Fruit fly (Drosophila melanogaster) whole organism, wandering third instar larva: ENCODE data around the gene Ir94c.
A peak's percentile ranks its signal among the peaks of the same experiment; 100 is the strongest.

Experiments
- Abd-B ChIP-seq: fragments of >200 bp; optimal IDR thresholded peaks from 2 replicates; lab custom pipeline; 2017; ENCODE audit warnings: missing biosample characterization, missing genetic modification characterization
- CG32264 ChIP-seq: fragments of 200-800 bp; sonication (Bioruptor generic); optimal IDR thresholded peaks from 2 replicates; lab custom pipeline; 2016; ENCODE audit warnings: missing biosample characterization, missing genetic modification characterization
- CrebA ChIP-seq: fragments of 200-800 bp; sonication (Bioruptor generic); optimal IDR thresholded peaks from 2 replicates; lab custom pipeline; 2016; ENCODE audit warnings: missing biosample characterization, mild to moderate bottlenecking, missing genetic modification characterization, borderline replicate concordance
- Dfd ChIP-seq: fragments of >200 bp; optimal IDR thresholded peaks from 2 replicates; lab custom pipeline; 2017; ENCODE audit warnings: missing biosample characterization, missing genetic modification characterization
- Dif ChIP-seq: fragments of 200-275, 200-300 bp; sonication (Bioruptor generic); optimal IDR thresholded peaks from 2 replicates; lab custom pipeline; 2018; ENCODE audit warnings: missing biosample characterization, missing genetic modification characterization; ENCODE audit not compliant: partially characterized antibody
- GATAd ChIP-seq: sonication (Bioruptor generic); optimal IDR thresholded peaks from 2 replicates; lab custom pipeline; 2016; ENCODE audit warnings: missing biosample characterization, missing genetic modification characterization
- HLH106 ChIP-seq: fragments of 200-800 bp; optimal IDR thresholded peaks from 3 replicates; lab custom pipeline; 2019; ENCODE audit warnings: missing biosample characterization, mild to moderate bottlenecking, missing genetic modification characterization, moderate library complexity
- Hnf4 ChIP-seq: fragments of 200-800 bp; sonication (Bioruptor generic); optimal IDR thresholded peaks from 2 replicates; lab custom pipeline; 2016; ENCODE audit warnings: missing biosample characterization, mild to moderate bottlenecking, missing genetic modification characterization
- Hr78 ChIP-seq: fragments of >200 bp; optimal IDR thresholded peaks from 2 replicates; lab custom pipeline; 2017; ENCODE audit warnings: missing biosample characterization, missing genetic modification characterization
- Hr83 ChIP-seq: fragments of 200-300 bp; sonication (Bioruptor generic); optimal IDR thresholded peaks from 2 replicates; lab custom pipeline; 2016; ENCODE audit warnings: missing biosample characterization, mild to moderate bottlenecking, missing genetic modification characterization, moderate library complexity; ENCODE audit not compliant: poor library complexity, severe bottlenecking
- Jra ChIP-seq: sonication (Bioruptor generic); optimal IDR thresholded peaks from 2 replicates; lab custom pipeline; 2016; ENCODE audit warnings: missing biosample characterization, missing genetic modification characterization
- Mio ChIP-seq: sonication (Bioruptor generic); optimal IDR thresholded peaks from 2 replicates; lab custom pipeline; 2016; ENCODE audit warnings: missing biosample characterization, missing genetic modification characterization
- Myc ChIP-seq: fragments of >200 bp; optimal IDR thresholded peaks from 2 replicates; lab custom pipeline; 2017
- N ChIP-seq: fragments of >200 bp; optimal IDR thresholded peaks from 2 replicates; lab custom pipeline; 2018; ENCODE audit warnings: missing biosample characterization, missing external identifiers, missing genetic modification characterization
- OdsH ChIP-seq: fragments of 200-800 bp; sonication (Bioruptor generic); optimal IDR thresholded peaks from 2 replicates; lab custom pipeline; 2016; ENCODE audit warnings: missing biosample characterization, mild to moderate bottlenecking, missing genetic modification characterization
- Rel ChIP-seq, 2 experiments: fragments of 200-800 bp; sonication (Bioruptor generic) in 1 of 2; optimal IDR thresholded peaks; 2 replicates in 1 of 2; 3 replicates in 1 of 2; lab custom pipeline; 2016 to 2019; ENCODE audit warnings: mild to moderate bottlenecking in 2 of 2, missing biosample characterization in 2 of 2, missing genetic modification characterization in 2 of 2, moderate library complexity in 1 of 2
- Sp1 ChIP-seq: fragments of 200-800 bp; sonication (Bioruptor generic); optimal IDR thresholded peaks from 3 replicates; lab custom pipeline; 2019; ENCODE audit warnings: missing biosample characterization, mild to moderate bottlenecking, missing genetic modification characterization, moderate library complexity
- br ChIP-seq: fragments of 200-800 bp; sonication (Bioruptor generic); optimal IDR thresholded peaks from 2 replicates; lab custom pipeline; 2016; ENCODE audit warnings: missing biosample characterization, missing genetic modification characterization
- brk ChIP-seq: fragments of 200-800 bp; sonication (Bioruptor generic); optimal IDR thresholded peaks from 2 replicates; lab custom pipeline; 2016; ENCODE audit warnings: missing biosample characterization, mild to moderate bottlenecking, missing genetic modification characterization
- dl ChIP-seq, 2 experiments: fragments of 175-275, 200-275 bp in 1 of 2; fragments of 200-275 bp in 1 of 2; sonication (Bioruptor generic); optimal IDR thresholded peaks; lab custom pipeline; 2018; ENCODE audit warnings: mild to moderate bottlenecking in 2 of 2, missing biosample characterization in 2 of 2, missing genetic modification characterization in 2 of 2, moderate library complexity in 2 of 2; ENCODE audit not compliant: partially characterized antibody in 2 of 2, insufficient read depth in 1 of 2
- dmrt93B ChIP-seq: fragments of 200-800 bp; sonication (Bioruptor generic); optimal IDR thresholded peaks from 2 replicates; lab custom pipeline; 2018; ENCODE audit warnings: missing biosample characterization, mild to moderate bottlenecking, missing genetic modification characterization
- ey ChIP-seq: fragments of 200-800 bp; sonication (Bioruptor generic); optimal IDR thresholded peaks from 2 replicates; lab custom pipeline; 2016; ENCODE audit warnings: missing biosample characterization, missing genetic modification characterization
- foxo ChIP-seq, 2 experiments: fragments of 200-800 bp; sonication (Bioruptor generic); optimal IDR thresholded peaks; 2 replicates in 1 of 2; 3 replicates in 1 of 2; lab custom pipeline; 2016 to 2017; ENCODE audit warnings: missing biosample characterization in 2 of 2, missing genetic modification characterization in 2 of 2
- fru ChIP-seq: fragments of 200-800 bp; sonication (Bioruptor generic); optimal IDR thresholded peaks from 3 replicates; lab custom pipeline; 2016; ENCODE audit warnings: missing biosample characterization, mild to moderate bottlenecking, missing genetic modification characterization
- lola ChIP-seq: fragments of >200 bp; optimal IDR thresholded peaks from 2 replicates; lab custom pipeline; 2017; ENCODE audit warnings: missing biosample characterization, missing genetic modification characterization
- pan ChIP-seq: fragments of >200 bp; optimal IDR thresholded peaks from 2 replicates; lab custom pipeline; 2017
- psq ChIP-seq: fragments of 200-800 bp; sonication (Bioruptor generic); optimal IDR thresholded peaks from 3 replicates; lab custom pipeline; 2017; ENCODE audit warnings: missing biosample characterization, mild to moderate bottlenecking, missing genetic modification characterization, moderate library complexity
- rgr ChIP-seq: fragments of 200-800 bp; sonication (Bioruptor generic); optimal IDR thresholded peaks from 3 replicates; lab custom pipeline; 2016; ENCODE audit warnings: missing biosample characterization, mild to moderate bottlenecking, missing genetic modification characterization
- sage ChIP-seq: fragments of 200-800 bp; sonication (Bioruptor generic); optimal IDR thresholded peaks from 2 replicates; lab custom pipeline; 2016; ENCODE audit warnings: missing biosample characterization, mild to moderate bottlenecking, missing genetic modification characterization
- sv ChIP-seq: fragments of 200-800 bp; sonication (Bioruptor generic); optimal IDR thresholded peaks from 3 replicates; lab custom pipeline; 2016; ENCODE audit warnings: missing biosample characterization, missing genetic modification characterization
- tai ChIP-seq: sonication (Bioruptor generic); optimal IDR thresholded peaks from 2 replicates; lab custom pipeline; 2016; ENCODE audit warnings: missing biosample characterization, missing genetic modification characterization
- woc ChIP-seq: sonication (Bioruptor generic); optimal IDR thresholded peaks from 2 replicates; lab custom pipeline; 2016; ENCODE audit warnings: missing biosample characterization, mild to moderate bottlenecking, missing genetic modification characterization

Gene Ir94c

dm6 chr3R:22135503-22135902 is 16.2 kb upstream of the Ir94c start:
- TF ChIP-seq foxo (GFP tag; optimal IDR thresholded peaks at IDR 0.05; lab: Kevin White, UChicago), result no peak
- no peak for TF ChIP-seq N (GFP tag; lab: Kevin White, UChicago)
- TF ChIP-seq sage (GFP tag; lab: Kevin White, UChicago), result no peak
- TF ChIP-seq OdsH, result no peak
- TF ChIP-seq brk (GFP tag; lab: Kevin White, UChicago), result no peak
- no peak for TF ChIP-seq br (GFP tag; lab: Kevin White, UChicago)
- TF ChIP-seq HLH106 (tag; lab: Kevin White, UChicago), result no peak
- TF ChIP-seq Dif (GFP tag; lab: Kevin White, UChicago), result no peak
- TF ChIP-seq, all 38 proteins: peak for 0

dm6 chr3R:22134462-22134861 is 15.2 kb upstream of the Ir94c start:
- TF ChIP-seq ey (GFP tag; lab: Kevin White, UChicago), result no peak
- no peak for TF ChIP-seq Jra (GFP tag; lab: Kevin White, UChicago)
- TF ChIP-seq Sp1 (GFP tag; lab: Kevin White, UChicago), result no peak
- TF ChIP-seq rgr (GFP tag; lab: Kevin White, UChicago), result no peak
- TF ChIP-seq GATAd (GFP tag; lab: Kevin White, UChicago), result no peak
- TF ChIP-seq psq (GFP tag; lab: Kevin White, UChicago), result peak; percentile 34
- no peak for TF ChIP-seq woc (GFP tag; lab: Kevin White, UChicago)
- no peak for TF ChIP-seq Hnf4 (GFP tag; lab: Kevin White, UChicago)
- no peak for TF ChIP-seq Abd-B (GFP tag; lab: Kevin White, UChicago)

DNA sequence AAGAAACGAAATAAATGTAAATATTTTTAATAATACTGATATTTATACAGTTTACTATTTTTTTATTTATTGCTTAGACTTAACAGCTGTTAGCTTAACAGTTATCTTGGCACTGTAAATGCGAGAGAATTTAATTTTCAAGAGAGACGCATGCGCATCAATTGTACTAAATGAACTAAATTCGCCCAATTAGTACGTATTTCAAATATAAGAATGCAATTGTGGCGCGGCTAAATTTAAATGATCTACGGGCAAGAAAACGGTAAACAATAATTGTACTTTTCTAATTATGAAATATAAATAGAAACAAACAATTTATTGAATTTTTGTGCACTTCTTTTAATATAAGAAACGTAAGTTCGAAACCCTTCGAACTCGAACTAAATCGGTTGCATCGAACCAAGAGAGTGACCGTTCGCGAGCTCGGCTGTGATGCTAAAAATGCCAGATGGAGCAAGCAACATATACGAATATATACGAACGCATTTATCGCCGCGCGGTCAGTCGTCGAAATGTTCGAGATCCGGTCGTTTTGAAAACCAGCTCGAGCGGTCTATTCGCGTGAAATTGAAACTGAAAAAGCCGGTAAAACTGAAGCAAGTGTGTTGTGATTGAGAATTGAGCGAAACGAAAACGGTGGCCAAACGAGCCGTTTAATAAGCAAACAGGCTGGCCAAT is 14.2 kb upstream of the Ir94c start, which contains the start of gene SKIP:
Gene SKIP (plus strand): TSS at position 494 of the 678 bp plus-strand sequence.
- TF ChIP-seq CG32264 (GFP tag; lab: Kevin White, UChicago), result no peak
- TF ChIP-seq Rel (GFP tag; optimal IDR thresholded peaks at IDR 0.05; lab: Kevin White, UChicago), result peak; percentile 28
- no peak for TF ChIP-seq Rel (tag; optimal IDR thresholded peaks at IDR 0.05; lab: Kevin White, UChicago)
- TF ChIP-seq rgr (GFP tag; lab: Kevin White, UChicago), result peak; percentile 21
- TF ChIP-seq CrebA (GFP tag; lab: Kevin White, UChicago), result peak; percentile 40
- peak; percentile 6 for TF ChIP-seq sv (GFP tag; lab: Kevin White, UChicago)
- no peak for TF ChIP-seq dmrt93B (GFP tag; lab: Kevin White, UChicago)
- peak; percentile 65 for TF ChIP-seq Dif (GFP tag; lab: Kevin White, UChicago)
- no peak for TF ChIP-seq dl (GFP tag; optimal IDR thresholded peaks at IDR 0.05; lab: Kevin White, UChicago; ENCODE audit: insufficient read depth in 1 of 2, partially characterized antibody in 2 of 2)
- peak; percentile 53 for TF ChIP-seq Hr83
- TF ChIP-seq GATAd (GFP tag; lab: Kevin White, UChicago), result no peak
- peak; percentile 7 for TF ChIP-seq tai (GFP tag; lab: Kevin White, UChicago)
- TF ChIP-seq sage (GFP tag; lab: Kevin White, UChicago), result peak; percentile 68
- TF ChIP-seq Hnf4 (GFP tag; lab: Kevin White, UChicago), result peak; percentile 44
- no peak for TF ChIP-seq Myc (lab: Kevin White, UChicago)
- no peak for TF ChIP-seq psq (GFP tag; lab: Kevin White, UChicago)
- peak; percentile 14 for TF ChIP-seq OdsH
- TF ChIP-seq ey (GFP tag; lab: Kevin White, UChicago), result no peak
- peak; percentile 5 for TF ChIP-seq br (GFP tag; lab: Kevin White, UChicago)

DNA sequence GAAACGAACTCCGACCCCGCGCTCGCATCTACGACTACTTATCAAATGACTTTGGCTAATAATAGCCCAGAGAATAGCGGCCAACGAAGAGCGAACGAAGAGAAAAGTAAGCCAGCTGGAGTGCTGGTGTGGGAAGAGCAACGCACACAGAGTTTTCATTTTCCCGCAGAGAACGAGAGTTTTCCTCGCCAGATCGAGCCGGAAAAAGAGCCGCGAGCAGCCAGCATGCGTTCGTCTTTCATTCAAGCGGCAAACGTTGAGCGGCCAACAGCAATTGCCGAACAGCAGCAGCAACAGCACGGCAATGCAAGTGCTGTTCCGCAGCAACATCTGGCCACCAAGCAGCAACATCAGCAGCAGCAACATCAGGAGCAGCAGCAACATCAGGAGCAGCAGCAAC is 5.6 kb upstream of the Ir94c start:
- TF ChIP-seq Dfd, result peak; percentile 45
- no peak for TF ChIP-seq lola (GFP tag; lab: Kevin White, UChicago)
- no peak for TF ChIP-seq foxo (GFP tag; optimal IDR thresholded peaks at IDR 0.05; lab: Kevin White, UChicago)
- TF ChIP-seq, all 38 proteins: peak for 1

DNA sequence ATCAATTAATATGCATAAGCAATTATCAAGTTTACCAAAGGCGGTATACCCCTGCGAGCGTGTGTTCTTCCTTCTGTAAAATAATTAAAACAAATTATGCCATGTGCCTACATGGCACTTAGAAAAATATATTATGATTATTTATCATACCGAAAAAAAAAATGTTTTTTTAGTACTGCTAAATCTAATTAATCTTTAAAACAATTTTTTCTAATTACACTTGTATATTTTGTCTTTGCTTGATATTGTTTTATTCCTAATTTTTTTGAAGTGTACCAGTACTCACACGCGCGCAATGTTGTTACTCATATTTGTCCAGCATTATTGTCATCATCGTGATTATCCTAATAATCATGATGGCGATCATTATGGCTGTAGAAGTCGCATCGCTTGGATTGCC is 4.1 kb upstream of the Ir94c start:
- TF ChIP-seq CrebA (GFP tag; lab: Kevin White, UChicago) (no peak), dmrt93B (GFP tag; lab: Kevin White, UChicago) (no peak), rgr (GFP tag; lab: Kevin White, UChicago) (no peak), GATAd (GFP tag; lab: Kevin White, UChicago) (no peak), lola (GFP tag; lab: Kevin White, UChicago) (no peak), tai (GFP tag; lab: Kevin White, UChicago) (no peak), Mio (GFP tag; lab: Kevin White, UChicago) (no peak), Hr78 (GFP tag; lab: Kevin White, UChicago) (no peak), psq (GFP tag; lab: Kevin White, UChicago) (no peak), Abd-B (GFP tag; lab: Kevin White, UChicago) (no peak), OdsH (no peak), Hr83 (no peak), fru (no peak), pan (lab: Kevin White, UChicago) (no peak), CG32264 (GFP tag; lab: Kevin White, UChicago) (no peak), Dif (GFP tag; lab: Kevin White, UChicago) (no peak), ey (GFP tag; lab: Kevin White, UChicago) (no peak), N (GFP tag; lab: Kevin White, UChicago) (no peak), woc (GFP tag; lab: Kevin White, UChicago) (no peak), Hnf4 (GFP tag; lab: Kevin White, UChicago) (no peak)
